Worm (Caenorhabditis elegans): Measurements from ENCODE around the gene C07G1.7.

- no peak for TF ChIP-seq lsy-2 (tag; optimal IDR thresholded peaks at IDR 0.05)
- TF ChIP-seq nhr-77 (tag; optimal IDR thresholded peaks at IDR 0.05), result no peak
- TF ChIP-seq mdl-1 (tag; optimal IDR thresholded peaks at IDR 0.05), result no peak
- no peak for TF ChIP-seq ztf-1 (GFP tag; conservative IDR thresholded peaks at IDR 0.05)
- no peak for TF ChIP-seq aly-2 (tag; optimal IDR thresholded peaks at IDR 0.05)
Observed at ce11 chrIV:8181404-8181803, 30.2 kb downstream of the C07G1.7 start.

Measured in whole organism, L2 larva.